Worm (Caenorhabditis elegans) whole organism, midembryonic: ENCODE data around the gene C10A4.7.

ENCODE experiments used
- T22C8.4 ChIP-seq: fragments of 200-800 bp; sonication (Bioruptor generic); IDR thresholded peaks from 2 replicates; pipeline ENCODE4 v1.3.6; 2022; ENCODE audit warnings: missing genetic modification characterization, missing compliant biosample characterization
- cog-1 ChIP-seq: sonication (generic microtip); optimal IDR thresholded peaks from 2 replicates; lab custom pipeline; 2016; ENCODE audit warnings: missing genetic modification characterization, missing compliant biosample characterization
- flt-1 ChIP-seq: fragments of 200-800 bp; sonication (Bioruptor generic); IDR thresholded peaks from 2 replicates; pipeline ENCODE4 v1.3.6; 2022; ENCODE audit warnings: missing genetic modification characterization, missing compliant biosample characterization
- klf-2 ChIP-seq: fragments of 200-800 bp; sonication (Bioruptor generic); conservative IDR thresholded peaks from 2 replicates; pipeline ENCODE4 v1.3.6; 2022; ENCODE audit warnings: missing genetic modification reagents, missing genetic modification characterization, missing compliant biosample characterization
- med-1 ChIP-seq: sonication (generic microtip); optimal IDR thresholded peaks from 2 replicates; lab custom pipeline; 2017; ENCODE audit warnings: missing genetic modification characterization, mild to moderate bottlenecking, missing compliant biosample characterization, antibody characterized with exemption, missing genetic modification reagents; ENCODE audit not compliant: insufficient read depth
- ref-1 ChIP-seq: fragments of 200-800 bp; sonication (Bioruptor generic); conservative IDR thresholded peaks from 2 replicates; pipeline ENCODE4 v1.3.6; 2022; ENCODE audit warnings: missing genetic modification reagents, missing genetic modification characterization, missing compliant biosample characterization
- tab-1 ChIP-seq: fragments of 200-800 bp; sonication (Bioruptor generic); IDR thresholded peaks from 2 replicates; pipeline ENCODE4 v1.3.6; 2022; ENCODE audit warnings: missing genetic modification characterization, missing compliant biosample characterization
- ztf-23 ChIP-seq: fragments of 200-800 bp; sonication (Bioruptor generic); IDR thresholded peaks from 2 replicates; pipeline ENCODE4 v1.3.6; 2022; ENCODE audit warnings: missing genetic modification reagents, missing genetic modification characterization, missing compliant biosample characterization
- ztf-29 ChIP-seq: fragments of 200-800 bp; sonication (Bioruptor generic); IDR thresholded peaks from 2 replicates; pipeline ENCODE4 v1.3.6; 2022; ENCODE audit warnings: missing genetic modification reagents, missing genetic modification characterization, missing compliant biosample characterization

Gene C10A4.7

DNA sequence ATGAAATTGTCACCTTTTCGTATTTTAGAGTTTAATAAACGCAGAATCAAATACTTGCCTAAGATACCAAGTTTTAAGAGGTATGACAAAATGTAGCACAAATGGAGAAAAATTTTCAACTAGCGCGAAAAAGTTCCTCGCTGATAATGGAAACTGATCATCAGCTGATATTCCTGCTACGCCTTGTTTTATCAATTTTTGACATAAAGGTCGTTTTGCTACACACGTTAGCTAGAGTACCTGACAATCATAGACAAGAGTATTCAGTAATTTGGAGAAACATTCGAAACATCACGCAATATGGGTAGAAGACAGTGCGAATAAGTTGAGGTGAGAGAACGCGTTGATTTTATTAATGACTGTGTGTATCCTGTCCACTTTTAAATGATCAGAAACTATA is 30.4 kb upstream of the C10A4.7 start:
- TF ChIP-seq cog-1 (tag; lab: Kevin White, UChicago) (no peak), ztf-29 (GFP tag; lab: Robert Waterston, UW) (no peak), ztf-23 (GFP tag; lab: Robert Waterston, UW) (no peak), med-1 (no peak), ref-1 (GFP tag; lab: Robert Waterston, UW) (no peak), klf-2 (no peak), flt-1 (GFP tag; lab: Robert Waterston, UW) (no peak), T22C8.4 (GFP tag; lab: Robert Waterston, UW) (no peak), tab-1 (GFP tag; lab: Robert Waterston, UW) (no peak)

DNA sequence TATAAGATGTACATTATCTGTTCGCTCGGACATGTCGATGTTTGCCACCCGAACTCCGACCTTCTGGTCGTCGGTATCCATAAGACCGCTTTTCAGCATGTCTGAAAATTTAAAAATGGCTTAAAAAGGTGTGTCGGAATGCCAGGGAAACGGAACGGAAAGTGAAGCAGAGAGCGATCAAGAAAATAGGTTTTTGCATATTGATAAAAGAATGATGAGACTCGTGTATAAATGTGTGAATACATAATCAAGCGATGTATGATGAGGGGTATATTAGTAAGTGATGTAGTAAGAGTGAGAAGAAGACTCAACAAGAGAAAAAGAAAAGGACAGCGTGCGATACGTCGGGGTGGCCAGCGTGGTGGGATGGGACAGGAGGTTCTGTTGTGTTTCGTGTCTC is 27.2 kb upstream of the C10A4.7 start, which contains the start of gene acl-12:
acl-12 (minus strand) TSS at position 101 of the 400 bp plus-strand sequence.
- TF ChIP-seq klf-2, result no peak
- TF ChIP-seq med-1, result no peak
- TF ChIP-seq flt-1 (GFP tag; lab: Robert Waterston, UW), result no peak
- no peak for TF ChIP-seq ztf-23 (GFP tag; lab: Robert Waterston, UW)
- no peak for TF ChIP-seq ztf-29 (GFP tag; lab: Robert Waterston, UW)
- TF ChIP-seq tab-1 (GFP tag; lab: Robert Waterston, UW), result no peak
- TF ChIP-seq T22C8.4 (GFP tag; lab: Robert Waterston, UW), result no peak
- no peak for TF ChIP-seq cog-1 (tag; lab: Kevin White, UChicago)
- TF ChIP-seq ref-1 (GFP tag; lab: Robert Waterston, UW), result no peak

- TF ChIP-seq klf-2, result no peak
- no peak for TF ChIP-seq flt-1 (GFP tag; lab: Robert Waterston, UW)
- no peak for TF ChIP-seq tab-1 (GFP tag; lab: Robert Waterston, UW)
- no peak for TF ChIP-seq ztf-23 (GFP tag; lab: Robert Waterston, UW)
- TF ChIP-seq cog-1 (tag; lab: Kevin White, UChicago), result no peak
- no peak for TF ChIP-seq med-1
- TF ChIP-seq T22C8.4 (GFP tag; lab: Robert Waterston, UW), result no peak
- no peak for TF ChIP-seq ztf-29 (GFP tag; lab: Robert Waterston, UW)
- TF ChIP-seq ref-1 (GFP tag; lab: Robert Waterston, UW), result no peak
These were observed 24.8 kb upstream of the C10A4.7 start for ce11 chrX:7440102-7440501.

DNA sequence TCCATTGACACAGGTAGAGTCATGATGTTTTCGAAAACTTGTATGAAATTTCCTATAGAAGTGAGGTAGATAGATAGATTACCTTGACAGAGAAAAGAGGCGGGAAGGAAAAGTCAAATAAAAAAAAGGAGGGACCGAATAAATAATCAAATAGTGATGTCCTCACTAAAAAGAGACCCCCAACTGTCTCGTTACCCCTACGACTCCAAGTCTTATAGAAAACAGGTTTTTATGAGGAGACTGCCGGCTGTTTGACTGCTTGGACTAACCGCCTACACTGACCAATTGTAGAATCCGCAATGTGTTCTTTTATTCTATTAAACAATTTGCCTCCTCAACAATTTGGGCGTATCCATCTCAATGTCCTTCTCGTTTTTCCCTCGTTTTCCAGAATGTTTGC is 22.6 kb upstream of the C10A4.7 start, which contains the start of gene C01C10.2:
C01C10.2 (minus strand) TSS at position 170 of the 400 bp plus-strand sequence.
- no peak for TF ChIP-seq ztf-23 (GFP tag; lab: Robert Waterston, UW)
- no peak for TF ChIP-seq med-1
- TF ChIP-seq klf-2, result no peak
- TF ChIP-seq tab-1 (GFP tag; lab: Robert Waterston, UW), result no peak

DNA sequence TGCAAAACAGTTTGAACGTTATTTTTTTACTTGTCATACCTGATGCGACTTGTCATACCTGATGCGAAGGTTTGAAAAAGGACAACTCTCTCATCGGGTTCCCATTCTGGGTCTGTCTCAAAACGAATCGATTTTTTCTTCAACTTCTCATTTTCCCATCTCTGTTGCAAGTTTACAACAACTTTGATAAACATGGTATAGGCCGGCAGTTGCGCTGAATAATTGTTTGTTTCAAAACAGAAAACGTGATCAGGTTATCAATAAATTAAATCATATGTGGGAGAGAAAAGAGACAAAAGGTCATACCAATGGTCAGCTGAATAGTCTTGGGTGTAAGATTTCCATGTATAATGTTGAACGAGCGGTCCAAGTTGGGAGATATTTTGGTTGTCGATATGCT is 21.6 kb upstream of the C10A4.7 start:
- no peak for TF ChIP-seq flt-1 (GFP tag; lab: Robert Waterston, UW)

DNA sequence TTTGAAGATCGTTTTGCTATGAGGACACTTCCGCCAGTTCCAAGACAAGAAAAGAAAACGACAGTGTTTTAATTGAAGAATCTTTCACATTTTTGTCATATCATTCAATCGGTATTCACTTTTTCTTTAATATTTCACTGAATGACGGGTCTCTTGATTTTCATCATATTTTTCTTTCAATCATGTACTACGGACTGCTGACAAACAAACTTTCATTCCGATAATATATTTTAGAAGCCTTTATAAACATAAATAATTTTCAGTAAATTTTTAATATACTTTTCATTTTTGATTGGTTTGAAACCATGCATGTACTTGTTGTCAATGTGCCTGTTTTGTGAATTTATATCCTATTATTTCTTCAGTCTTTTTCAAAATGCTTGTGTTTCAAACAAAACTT is 17.9 kb upstream of the C10A4.7 start, which contains the start of gene clc-5:
clc-5 (plus strand) TSS at position 301 of the 400 bp plus-strand sequence.
- TF ChIP-seq med-1, result no peak

- no peak for TF ChIP-seq T22C8.4 (GFP tag; lab: Robert Waterston, UW)
- no peak for TF ChIP-seq med-1
- no peak for TF ChIP-seq klf-2
- no peak for TF ChIP-seq ztf-29 (GFP tag; lab: Robert Waterston, UW)
- no peak for TF ChIP-seq flt-1 (GFP tag; lab: Robert Waterston, UW)
- TF ChIP-seq tab-1 (GFP tag; lab: Robert Waterston, UW), result no peak
- TF ChIP-seq ztf-23 (GFP tag; lab: Robert Waterston, UW), result no peak
- no peak for TF ChIP-seq cog-1 (tag; lab: Kevin White, UChicago)
- TF ChIP-seq ref-1 (GFP tag; lab: Robert Waterston, UW), result no peak
These were observed 15.8 kb upstream of the C10A4.7 start, which contains the start of gene clc-2 for ce11 chrX:7431165-7431564. Gene clc-2, plus strand, starts transcription at chrX:7431465.

ce11 chrX:7430483-7430882 is 15.2 kb upstream of the C10A4.7 start:
- TF ChIP-seq cog-1 (tag; lab: Kevin White, UChicago) (no peak), ztf-23 (GFP tag; lab: Robert Waterston, UW) (no peak), ref-1 (GFP tag; lab: Robert Waterston, UW) (no peak), klf-2 (no peak), med-1 (no peak), T22C8.4 (GFP tag; lab: Robert Waterston, UW) (no peak), tab-1 (GFP tag; lab: Robert Waterston, UW) (no peak), flt-1 (GFP tag; lab: Robert Waterston, UW) (no peak), ztf-29 (GFP tag; lab: Robert Waterston, UW) (no peak)

- no peak for TF ChIP-seq ztf-23 (GFP tag; lab: Robert Waterston, UW)
- TF ChIP-seq cog-1 (tag; lab: Kevin White, UChicago), result no peak
- TF ChIP-seq klf-2, result no peak
- TF ChIP-seq flt-1 (GFP tag; lab: Robert Waterston, UW), result no peak
- no peak for TF ChIP-seq ztf-29 (GFP tag; lab: Robert Waterston, UW)
- TF ChIP-seq med-1, result no peak
- TF ChIP-seq T22C8.4 (GFP tag; lab: Robert Waterston, UW), result no peak
- no peak for TF ChIP-seq ref-1 (GFP tag; lab: Robert Waterston, UW)
These were observed 9.5 kb upstream of the C10A4.7 start, which contains the start of gene mnm-2 for ce11 chrX:7424813-7425212. Gene mnm-2, minus strand, starts transcription at chrX:7424913.

DNA sequence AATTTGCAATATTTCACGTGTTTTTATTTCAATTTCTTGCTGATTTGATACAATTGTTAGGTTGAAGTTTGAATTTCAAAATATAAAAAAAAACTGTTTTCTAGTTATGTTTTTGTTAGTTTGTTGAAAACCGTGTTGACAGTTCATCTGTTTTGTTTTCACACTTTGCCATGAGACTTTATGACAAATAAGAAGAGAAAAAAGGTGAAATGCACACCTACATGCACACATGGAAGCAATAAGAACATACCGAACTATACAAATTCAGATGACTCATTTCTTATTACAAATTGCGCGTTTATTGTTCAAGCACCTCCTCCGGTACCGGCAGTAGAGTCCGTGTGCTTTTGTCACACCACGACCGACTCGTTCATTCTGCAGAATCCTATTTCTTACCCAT is 5.3 kb upstream of the C10A4.7 start, which contains the start of gene C10A4.9:
C10A4.9 (plus strand) TSS at position 301 of the 400 bp plus-strand sequence.
- no peak for TF ChIP-seq ztf-23 (GFP tag; lab: Robert Waterston, UW)
- TF ChIP-seq flt-1 (GFP tag; lab: Robert Waterston, UW), result no peak
- TF ChIP-seq T22C8.4 (GFP tag; lab: Robert Waterston, UW), result no peak
- TF ChIP-seq cog-1 (tag; lab: Kevin White, UChicago), result no peak
- no peak for TF ChIP-seq ztf-29 (GFP tag; lab: Robert Waterston, UW)
- no peak for TF ChIP-seq tab-1 (GFP tag; lab: Robert Waterston, UW)
- no peak for TF ChIP-seq ref-1 (GFP tag; lab: Robert Waterston, UW)
